Fruit fly (Drosophila melanogaster): ENCODE results near the gene CG32633.
A peak's percentile ranks its signal among the peaks of the same experiment; 100 is the strongest.

CG32633 gene

dm6 chrX:13572382-13572781, 10.9 kb downstream of the CG32633 start:
- TF ChIP-seq ey (GFP tag; optimal IDR thresholded peaks at IDR 0.05) (peak; percentile 29), foxo (GFP tag; optimal IDR thresholded peaks at IDR 0.05) (peak in 1 of 2 experiments; percentile 29), Myc (optimal IDR thresholded peaks at IDR 0.05) (no peak)

DNA sequence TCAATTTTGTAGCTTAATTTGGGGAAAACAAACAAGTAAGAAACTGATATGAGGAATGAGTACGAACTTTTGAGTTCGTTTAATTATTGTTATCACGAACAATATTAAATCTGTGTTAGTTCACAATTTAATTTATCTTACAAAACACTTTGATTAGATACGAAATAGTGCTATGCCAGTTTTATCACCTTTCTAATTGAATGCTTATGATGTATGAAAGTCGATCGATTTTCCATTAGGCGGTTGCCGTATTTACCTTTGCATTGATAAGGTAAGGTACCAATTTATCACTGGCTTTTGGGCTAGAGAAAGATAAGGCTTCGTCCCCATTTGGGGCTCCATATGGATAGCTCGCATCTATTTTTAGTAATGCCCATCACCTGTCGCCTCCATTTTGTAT, 17.9 kb downstream of the CG32633 start:
- TF ChIP-seq h (GFP tag; optimal IDR thresholded peaks at IDR 0.05), result no peak
- TF ChIP-seq Jra (GFP tag; optimal IDR thresholded peaks at IDR 0.05), result no peak
- no peak for TF ChIP-seq Vsx2 (GFP tag; optimal IDR thresholded peaks at IDR 0.05; ENCODE audit: partially characterized antibody)
- TF ChIP-seq Hnf4 (GFP tag; optimal IDR thresholded peaks at IDR 0.05), result no peak
- TF ChIP-seq Sp1 (GFP tag; optimal IDR thresholded peaks at IDR 0.05), result no peak
- TF ChIP-seq Hr83 (GFP tag; optimal IDR thresholded peaks at IDR 0.05; ENCODE audit: poor library complexity, severe bottlenecking), result no peak
- TF ChIP-seq CrebA (GFP tag; optimal IDR thresholded peaks at IDR 0.05; ENCODE audit: borderline replicate concordance), result no peak
- no peak for TF ChIP-seq dsf (GFP tag; optimal IDR thresholded peaks at IDR 0.05; ENCODE audit: borderline replicate concordance)
- TF ChIP-seq OdsH (GFP tag; optimal IDR thresholded peaks at IDR 0.05), result no peak
- no peak for TF ChIP-seq dmrt93B (GFP tag; optimal IDR thresholded peaks at IDR 0.05)
- no peak for TF ChIP-seq brk (GFP tag; optimal IDR thresholded peaks at IDR 0.05)
- no peak for TF ChIP-seq tai (GFP tag; optimal IDR thresholded peaks at IDR 0.05)
- no peak for TF ChIP-seq pan (optimal IDR thresholded peaks at IDR 0.05)
- TF ChIP-seq lola (GFP tag; optimal IDR thresholded peaks at IDR 0.05), result no peak
- no peak for TF ChIP-seq HLH106 (tag; optimal IDR thresholded peaks at IDR 0.05)
- no peak for TF ChIP-seq Rel (GFP tag; optimal IDR thresholded peaks at IDR 0.05)
- no peak for TF ChIP-seq Rel (tag; optimal IDR thresholded peaks at IDR 0.05)
- TF ChIP-seq dl (GFP tag; optimal IDR thresholded peaks at IDR 0.05; ENCODE audit: insufficient read depth in 1 of 2, partially characterized antibody in 2 of 2), result no peak
- TF ChIP-seq Dif (GFP tag; optimal IDR thresholded peaks at IDR 0.05; ENCODE audit: partially characterized antibody), result no peak

- TF ChIP-seq woc (GFP tag; optimal IDR thresholded peaks at IDR 0.05) (no peak), dsf (GFP tag; optimal IDR thresholded peaks at IDR 0.05; ENCODE audit: borderline replicate concordance) (no peak), OdsH (GFP tag; optimal IDR thresholded peaks at IDR 0.05) (no peak), Sp1 (GFP tag; optimal IDR thresholded peaks at IDR 0.05) (no peak), sv (GFP tag; optimal IDR thresholded peaks at IDR 0.05) (no peak), Myc (optimal IDR thresholded peaks at IDR 0.05) (no peak), Hr83 (GFP tag; optimal IDR thresholded peaks at IDR 0.05; ENCODE audit: poor library complexity, severe bottlenecking) (no peak), Dfd (GFP tag; optimal IDR thresholded peaks at IDR 0.05) (no peak), CG32264 (GFP tag; optimal IDR thresholded peaks at IDR 0.05) (no peak), sage (GFP tag; optimal IDR thresholded peaks at IDR 0.05) (no peak)
Measured at dm6 chrX:13586888-13587287, 25.4 kb downstream of the CG32633 start.

DNA sequence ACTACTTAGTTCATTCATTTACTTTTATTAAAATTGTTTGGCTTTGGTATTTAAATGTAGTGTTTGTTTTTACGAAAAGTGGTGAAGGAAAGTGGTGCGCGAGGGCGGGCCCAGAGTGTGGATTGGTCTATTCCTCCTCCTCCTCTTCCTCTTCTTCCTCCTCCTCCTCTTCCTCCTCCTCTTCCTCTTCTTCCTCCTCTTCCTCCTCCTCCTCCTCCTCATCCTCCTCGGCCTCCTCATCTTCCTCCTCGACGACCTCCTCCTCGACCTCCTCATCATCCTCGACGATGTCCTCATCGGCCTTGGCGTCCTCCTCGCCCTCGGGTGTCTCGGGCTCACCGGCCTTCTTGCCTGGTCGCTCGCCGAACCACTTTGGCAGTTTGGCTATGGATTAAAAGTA, 32.2 kb downstream of the CG32633 start:
- no peak for TF ChIP-seq CG32264 (GFP tag; optimal IDR thresholded peaks at IDR 0.05)
- no peak for TF ChIP-seq dl (GFP tag; optimal IDR thresholded peaks at IDR 0.05; ENCODE audit: insufficient read depth in 1 of 2, partially characterized antibody in 2 of 2)
- TF ChIP-seq ey (GFP tag; optimal IDR thresholded peaks at IDR 0.05), result no peak
- TF ChIP-seq Vsx2 (GFP tag; optimal IDR thresholded peaks at IDR 0.05; ENCODE audit: partially characterized antibody), result no peak
- no peak for TF ChIP-seq woc (GFP tag; optimal IDR thresholded peaks at IDR 0.05)
- no peak for TF ChIP-seq OdsH (GFP tag; optimal IDR thresholded peaks at IDR 0.05)
- no peak for TF ChIP-seq tai (GFP tag; optimal IDR thresholded peaks at IDR 0.05)
- TF ChIP-seq Hr83 (GFP tag; optimal IDR thresholded peaks at IDR 0.05; ENCODE audit: poor library complexity, severe bottlenecking), result no peak
- TF ChIP-seq CrebA (GFP tag; optimal IDR thresholded peaks at IDR 0.05; ENCODE audit: borderline replicate concordance), result no peak

- no peak for TF ChIP-seq CG32264 (GFP tag; optimal IDR thresholded peaks at IDR 0.05)
- no peak for TF ChIP-seq sv (GFP tag; optimal IDR thresholded peaks at IDR 0.05)
- no peak for TF ChIP-seq Rel (GFP tag; optimal IDR thresholded peaks at IDR 0.05)
- no peak for TF ChIP-seq Rel (tag; optimal IDR thresholded peaks at IDR 0.05)
- TF ChIP-seq Abd-B (GFP tag; optimal IDR thresholded peaks at IDR 0.05), result no peak
- no peak for TF ChIP-seq tai (GFP tag; optimal IDR thresholded peaks at IDR 0.05)
- TF ChIP-seq usp (GFP tag; optimal IDR thresholded peaks at IDR 0.05), result no peak
- TF ChIP-seq CG9705 (GFP tag; optimal IDR thresholded peaks at IDR 0.05), result no peak
- TF ChIP-seq Dif (GFP tag; optimal IDR thresholded peaks at IDR 0.05; ENCODE audit: partially characterized antibody), result no peak
- no peak for TF ChIP-seq sage (GFP tag; optimal IDR thresholded peaks at IDR 0.05)
Measured at dm6 chrX:13597753-13598152, 36.3 kb downstream of the CG32633 start.

Measured in whole organism, wandering third instar larva.